Fruit fly (Drosophila melanogaster) S2 (cell line): ENCODE results near the gene HDAC11.

Source experiments
- CG8478 ChIP-seq: fragments of >200 bp; optimal IDR thresholded peaks from 2 replicates; lab custom pipeline; 2018
- CTCF ChIP-seq, 2 experiments: fragments of >200 bp; optimal IDR thresholded peaks; 2 replicates each; lab custom pipeline; 2018

HDAC11 gene

DNA sequence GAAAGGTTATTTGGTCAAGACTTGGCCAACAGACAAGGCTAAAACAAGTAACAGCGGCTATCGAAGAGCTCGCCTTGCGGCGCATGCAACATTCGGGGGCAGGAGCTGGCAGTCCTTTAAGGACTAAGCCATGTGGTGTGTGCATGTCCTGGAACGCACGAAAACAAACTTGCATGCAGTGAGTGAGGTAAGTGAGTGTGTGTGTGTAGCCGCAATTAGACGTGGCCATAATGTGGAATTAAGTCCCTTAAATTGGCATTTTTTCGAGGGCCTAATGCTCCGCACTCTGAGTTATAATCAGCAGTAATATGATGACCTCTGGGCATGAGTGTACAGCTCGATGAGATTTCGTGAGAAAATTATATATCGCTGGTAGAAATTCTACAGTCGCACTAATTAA, 22.4 kb downstream of the HDAC11 start, which contains the start of gene sosie:
TSS of gene sosie (plus strand) at position 301 of the 400 bp plus-strand sequence.
- TF ChIP-seq CG8478 (lab: Kevin White, UChicago) (no peak), CTCF (optimal IDR thresholded peaks at IDR 0.05; lab: Kevin White, UChicago) (no peak)

DNA sequence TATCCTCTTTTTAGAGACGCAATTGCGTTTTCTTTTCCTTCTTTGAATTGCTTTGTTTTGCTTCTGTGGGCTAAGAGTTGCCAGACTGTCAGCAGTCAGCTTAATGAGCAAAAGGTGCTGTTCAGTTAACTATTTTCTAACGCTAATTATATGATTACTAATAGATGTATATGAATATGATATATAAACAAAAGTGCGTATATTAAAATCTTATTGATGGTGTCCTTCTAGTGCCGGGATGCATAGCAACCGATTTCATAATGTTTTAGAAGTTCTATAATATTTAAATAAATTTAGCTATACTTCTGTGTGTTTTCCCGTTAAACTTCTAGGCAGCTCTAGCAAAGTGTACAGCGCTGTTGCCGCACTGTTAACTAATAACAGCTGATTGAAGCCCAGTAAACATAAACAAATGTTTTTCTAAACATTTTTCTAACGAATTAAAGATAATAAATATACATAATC, 26.1 kb downstream of the HDAC11 start, which contains the start of the genes Kaz and CG43273:
TSS of gene Kaz (minus strand) at position 73 of the 465 bp plus-strand sequence.
TSS of gene CG43273 (plus strand) at position 415 of the 465 bp plus-strand sequence.
- TF ChIP-seq CG8478 (lab: Kevin White, UChicago) (no peak), CTCF (optimal IDR thresholded peaks at IDR 0.05; lab: Kevin White, UChicago) (peak in 1 of 2 experiments; percentile 10)

DNA sequence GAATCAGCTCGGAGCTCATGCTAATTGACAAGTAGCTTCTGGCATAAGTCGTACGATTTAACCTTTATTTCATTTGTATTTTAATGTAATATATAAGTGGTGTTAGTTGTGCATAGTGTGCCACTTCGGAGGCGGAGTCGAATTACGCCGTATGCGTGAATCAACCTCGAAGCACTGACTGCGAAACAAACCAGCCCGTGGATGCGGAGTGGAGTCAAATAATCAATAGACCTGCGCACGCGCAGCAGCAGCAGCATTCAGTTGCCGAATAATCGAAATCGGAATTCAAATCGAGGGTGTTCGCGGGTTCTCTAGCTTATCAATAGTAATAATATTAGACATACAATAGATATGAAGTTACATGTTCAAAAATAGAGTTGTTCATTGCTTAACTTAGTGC, 27.8 kb downstream of the HDAC11 start, which contains the start of gene RabX4:
TSS of gene RabX4 (minus strand) at position 176 of the 400 bp plus-strand sequence.
- no peak for TF ChIP-seq CG8478 (lab: Kevin White, UChicago)
- TF ChIP-seq CTCF (optimal IDR thresholded peaks at IDR 0.05; lab: Kevin White, UChicago), result no peak

DNA sequence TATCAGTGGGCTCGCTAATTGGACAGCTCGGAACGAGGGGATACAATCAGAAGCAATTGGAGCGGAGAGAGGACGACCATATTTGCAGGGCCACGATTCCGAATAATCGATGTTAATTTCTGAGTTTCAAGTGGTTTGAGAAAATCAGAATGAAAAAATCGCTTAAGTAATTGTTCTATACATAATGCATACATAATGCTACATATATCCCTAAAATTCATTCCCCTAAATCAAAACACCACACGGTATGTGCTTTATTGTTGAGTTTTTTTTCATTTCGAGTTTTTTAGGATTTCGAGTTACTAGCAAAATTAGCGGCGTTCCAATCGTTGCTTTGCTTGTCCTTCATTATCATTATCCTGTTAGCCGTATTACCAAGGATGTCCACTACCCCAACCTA, 30.5 kb downstream of the HDAC11 start, which contains the start of gene niki:
TSS of gene niki (minus strand) at position 101 of the 400 bp plus-strand sequence.
- TF ChIP-seq CG8478 (lab: Kevin White, UChicago), result no peak
- no peak for TF ChIP-seq CTCF (optimal IDR thresholded peaks at IDR 0.05; lab: Kevin White, UChicago)

DNA sequence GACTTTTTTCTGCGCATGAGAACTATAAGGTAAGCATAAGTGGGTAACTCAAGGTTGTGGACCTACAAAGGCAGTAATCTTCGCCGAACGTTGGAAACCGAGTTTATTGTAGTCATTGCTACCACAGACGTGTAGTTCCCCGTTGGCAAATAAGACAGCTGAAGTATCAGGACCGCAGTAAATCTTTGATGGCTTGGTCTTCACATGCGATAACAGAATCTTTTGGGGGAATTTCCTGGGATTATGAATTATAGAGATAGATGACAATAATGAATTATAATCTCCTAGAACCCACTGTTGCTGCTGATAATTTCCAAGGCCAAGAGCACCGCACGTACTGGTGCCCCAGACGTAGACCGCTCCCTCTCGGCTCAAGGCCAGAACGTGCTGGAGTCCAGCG, 33.0 kb downstream of the HDAC11 start:
- TF ChIP-seq CG8478 (lab: Kevin White, UChicago) (no peak), CTCF (optimal IDR thresholded peaks at IDR 0.05; lab: Kevin White, UChicago) (no peak)

DNA sequence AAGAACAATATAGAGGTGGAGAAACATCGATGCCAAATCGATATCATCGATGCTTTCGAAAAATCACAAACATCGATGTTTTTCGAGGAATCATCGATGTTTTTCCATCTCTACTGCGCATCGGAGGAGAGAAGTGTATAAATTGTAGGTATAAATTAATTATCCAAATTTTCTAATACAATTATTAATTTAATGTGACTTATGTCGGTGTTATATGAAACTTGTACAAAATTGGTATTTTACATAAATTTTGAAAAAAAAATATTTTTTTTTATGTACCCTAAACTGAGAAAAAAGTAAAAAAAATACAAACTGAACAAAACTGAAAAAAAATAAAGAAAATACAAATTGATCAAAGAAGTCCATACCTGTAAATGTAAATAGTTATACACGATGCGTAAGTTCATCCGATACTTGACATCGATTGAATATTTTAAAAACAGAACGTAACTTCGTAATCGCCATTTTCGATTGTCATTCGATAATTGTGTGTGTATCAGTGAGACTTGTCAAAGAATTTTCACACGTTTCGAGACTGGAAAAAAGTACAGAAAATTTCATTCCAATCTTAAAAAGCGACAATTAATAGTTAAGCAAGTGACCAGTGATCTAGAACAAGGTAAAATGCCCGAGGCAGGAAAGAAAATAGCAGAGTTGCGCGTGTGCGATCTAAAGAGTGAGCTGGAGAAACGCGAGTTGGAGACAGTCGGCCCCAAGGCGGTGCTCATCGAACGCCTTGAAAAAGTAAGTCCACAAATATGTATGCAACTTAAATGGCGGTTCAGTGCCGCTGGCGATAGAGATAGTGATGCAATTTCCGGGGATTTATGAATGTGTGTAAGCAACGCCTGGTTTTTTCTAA, 38.8 kb downstream of the HDAC11 start, which contains the start of the genes CG5808 and Saf-B:
TSS of gene CG5808 (minus strand) at position 15 of the 862 bp plus-strand sequence.
TSS of gene Saf-B (plus strand) at position 472 of the 862 bp plus-strand sequence.
- TF ChIP-seq CG8478 (lab: Kevin White, UChicago) (no peak), CTCF (optimal IDR thresholded peaks at IDR 0.05; lab: Kevin White, UChicago) (no peak)

DNA sequence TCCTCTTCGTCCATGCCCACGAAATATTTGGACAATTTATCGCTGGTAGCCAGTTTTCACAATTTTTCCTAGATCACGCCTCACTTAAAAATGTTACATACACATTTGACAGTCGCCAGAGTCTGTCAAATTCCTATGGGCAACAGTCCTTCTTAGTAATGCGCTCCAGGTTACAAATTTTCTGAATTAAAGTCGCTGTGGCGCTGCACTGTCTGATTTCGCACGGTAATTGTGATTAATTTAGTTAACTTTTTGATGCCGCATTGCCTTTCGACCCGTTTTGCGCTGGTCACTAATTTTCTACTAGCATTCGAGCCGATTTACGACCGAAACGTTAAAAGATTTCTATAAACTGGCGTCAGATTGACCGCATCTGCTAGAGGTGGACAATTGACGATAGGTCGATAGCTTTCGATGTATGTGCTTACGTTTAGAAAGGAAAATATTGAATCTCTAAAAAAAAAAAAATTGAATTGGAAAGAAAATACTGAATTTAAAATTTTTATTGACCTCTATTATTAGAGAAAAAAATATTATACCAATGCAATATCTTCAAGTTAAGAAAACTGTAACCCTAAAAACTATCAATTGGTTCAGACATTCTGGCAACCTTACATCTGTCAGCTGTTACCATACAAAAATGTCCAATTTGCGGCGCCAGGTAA, 42.3 kb downstream of the HDAC11 start, which contains the start of the genes lili and CG34150:
TSS of gene lili (minus strand) at position 376 of the 665 bp plus-strand sequence.
TSS of gene CG34150 (plus strand) at position 626 of the 665 bp plus-strand sequence.
- TF ChIP-seq CG8478 (lab: Kevin White, UChicago), result no peak
- no peak for TF ChIP-seq CTCF (optimal IDR thresholded peaks at IDR 0.05; lab: Kevin White, UChicago)

DNA sequence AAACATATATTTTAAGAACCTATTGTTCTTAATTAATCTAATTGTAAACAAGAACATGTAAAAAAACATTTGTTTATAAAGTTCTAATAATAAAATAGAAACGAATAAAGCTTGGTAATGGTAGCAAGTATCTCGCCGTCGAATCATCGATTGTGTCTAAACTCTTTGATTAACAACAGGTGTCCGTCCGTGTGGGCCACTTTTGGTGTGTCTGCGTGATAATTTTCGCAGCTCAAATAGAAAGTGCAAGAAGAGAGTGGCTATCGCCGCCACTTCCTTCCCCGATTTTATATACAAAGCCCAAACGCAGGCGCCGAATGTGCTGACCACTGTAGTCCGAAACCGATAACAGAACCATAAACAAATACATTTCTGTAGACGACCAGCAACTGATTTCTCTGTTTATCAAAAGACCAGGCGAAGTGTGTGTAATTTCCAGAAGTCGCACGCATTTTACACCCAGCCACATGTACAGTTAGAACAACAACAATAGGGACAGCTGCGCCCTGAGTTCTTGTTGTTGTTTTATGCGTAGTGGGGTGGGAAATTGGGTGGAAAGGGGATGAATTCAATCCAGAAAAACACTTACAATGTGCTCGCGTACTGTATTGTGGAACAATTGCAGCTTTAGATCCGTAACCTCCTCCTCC, 42.9 kb downstream of the HDAC11 start:
- no peak for TF ChIP-seq CG8478 (lab: Kevin White, UChicago)
- TF ChIP-seq CTCF (optimal IDR thresholded peaks at IDR 0.05; lab: Kevin White, UChicago), result no peak

DNA sequence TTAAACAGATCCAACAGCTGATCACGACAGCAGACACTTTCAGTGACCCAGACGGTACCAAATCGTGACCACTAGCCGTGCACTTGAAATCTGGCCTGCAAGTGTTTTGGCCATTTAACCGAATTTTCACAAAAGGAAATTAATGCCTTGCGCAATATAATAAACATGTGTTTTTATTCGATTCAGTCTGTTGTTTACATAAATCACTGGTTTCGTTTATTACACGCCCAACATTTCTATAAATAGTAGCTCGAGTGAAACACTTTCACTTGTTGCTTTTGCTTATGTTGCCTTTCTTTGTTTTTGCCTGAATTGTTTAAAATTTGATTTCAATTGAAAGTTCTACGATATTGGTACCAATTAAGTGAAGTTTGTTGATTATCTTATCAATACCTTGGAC, 43.6 kb downstream of the HDAC11 start:
- TF ChIP-seq CG8478 (lab: Kevin White, UChicago), result no peak
- no peak for TF ChIP-seq CTCF (optimal IDR thresholded peaks at IDR 0.05; lab: Kevin White, UChicago)

DNA sequence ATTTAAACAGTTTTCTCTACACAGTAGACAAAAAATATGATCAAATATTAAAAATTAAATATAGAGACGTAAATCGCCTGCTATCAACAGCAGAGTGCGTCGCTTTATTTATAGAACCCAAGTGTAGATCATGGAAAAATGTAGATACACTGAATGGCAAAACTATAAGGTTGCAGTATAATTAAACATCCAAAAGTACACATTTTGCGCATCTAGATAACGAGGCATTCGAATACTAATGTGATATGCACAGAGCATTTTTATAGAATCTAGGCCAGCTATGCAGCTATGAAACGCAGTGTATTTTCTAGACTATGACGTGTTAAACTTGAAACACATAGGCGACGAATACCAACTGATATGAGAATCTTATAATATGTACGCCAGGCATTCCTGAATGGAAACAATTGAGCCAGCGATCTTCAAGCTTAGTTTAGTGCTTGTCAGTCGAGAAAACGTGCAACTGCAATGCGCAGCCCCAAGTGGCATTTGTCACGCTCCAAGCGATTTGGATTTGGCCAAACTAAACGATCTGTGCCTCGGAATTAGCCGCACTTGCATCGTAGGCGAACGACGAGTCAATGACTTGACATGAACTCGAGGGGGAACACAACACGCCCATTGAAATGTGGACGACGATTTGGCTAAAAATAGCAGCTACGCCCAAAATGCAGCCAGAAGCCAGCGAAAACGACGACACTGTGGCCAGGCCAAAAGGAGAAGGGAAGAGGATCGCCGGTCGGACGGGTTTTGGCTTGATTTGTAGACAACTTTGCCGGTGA, 45.0 kb downstream of the HDAC11 start:
- TF ChIP-seq CTCF (optimal IDR thresholded peaks at IDR 0.05; lab: Kevin White, UChicago) (no peak), CG8478 (lab: Kevin White, UChicago) (no peak)

DNA sequence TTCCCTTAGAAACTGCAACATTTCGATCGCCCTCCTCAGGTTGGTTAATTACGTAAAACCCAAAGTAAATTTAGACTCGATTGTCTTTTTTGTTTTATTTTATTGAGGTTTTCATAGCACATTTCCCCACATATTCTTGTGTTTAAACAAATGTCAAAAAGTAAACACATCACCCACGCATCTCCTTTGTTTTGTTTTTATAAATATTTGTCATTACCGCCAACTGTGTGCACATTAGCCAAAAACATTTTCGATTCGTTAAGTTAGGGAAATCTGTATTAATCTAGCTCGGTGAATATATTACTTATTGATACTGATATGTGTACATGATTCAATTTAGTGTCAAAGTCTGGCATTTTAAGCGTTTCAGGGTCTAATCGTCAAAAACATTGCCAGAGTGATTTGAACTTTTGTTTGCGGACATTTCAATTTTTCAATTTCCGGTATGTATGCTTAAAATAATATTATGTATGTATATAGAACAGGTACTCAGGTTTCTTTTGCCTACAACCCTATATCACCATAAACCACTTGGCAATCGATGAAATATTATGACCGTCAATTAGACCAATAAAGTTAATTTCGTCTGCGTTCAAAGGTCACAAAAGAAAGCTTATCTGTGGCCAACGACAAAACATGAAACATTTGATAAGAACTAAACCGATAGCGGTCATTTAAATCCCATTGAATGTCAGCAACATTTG, 46.3 kb downstream of the HDAC11 start:
- no peak for TF ChIP-seq CG8478 (lab: Kevin White, UChicago)
- TF ChIP-seq CTCF (optimal IDR thresholded peaks at IDR 0.05; lab: Kevin White, UChicago), result no peak

DNA sequence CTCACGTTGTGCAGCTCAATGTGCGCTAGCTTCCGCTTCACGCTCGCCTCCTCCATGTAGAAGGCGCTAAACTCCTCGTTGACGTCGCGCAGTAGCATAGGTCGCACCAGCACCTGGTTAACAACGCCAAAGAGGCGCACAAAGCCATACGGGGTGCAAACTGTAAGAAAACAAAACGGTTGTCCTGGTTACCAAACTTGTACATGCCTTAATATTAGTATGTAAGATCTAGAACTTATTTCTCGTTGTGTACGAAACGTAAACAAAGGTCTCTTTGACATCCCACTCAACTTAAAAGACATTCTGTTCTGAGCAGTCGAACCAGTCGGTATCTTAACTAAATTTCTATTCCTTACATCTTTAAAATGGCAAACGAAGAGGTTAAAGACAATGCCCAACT, 48.7 kb downstream of the HDAC11 start, which contains the start of gene CG6980:
TSS of gene CG6980 (plus strand) at position 301 of the 400 bp plus-strand sequence.
- TF ChIP-seq CTCF (optimal IDR thresholded peaks at IDR 0.05; lab: Kevin White, UChicago), result no peak
- TF ChIP-seq CG8478 (lab: Kevin White, UChicago), result no peak
